Worm (Caenorhabditis elegans): ENCODE measurements around the gene psmd-9.

The psmd-9 gene

DNA sequence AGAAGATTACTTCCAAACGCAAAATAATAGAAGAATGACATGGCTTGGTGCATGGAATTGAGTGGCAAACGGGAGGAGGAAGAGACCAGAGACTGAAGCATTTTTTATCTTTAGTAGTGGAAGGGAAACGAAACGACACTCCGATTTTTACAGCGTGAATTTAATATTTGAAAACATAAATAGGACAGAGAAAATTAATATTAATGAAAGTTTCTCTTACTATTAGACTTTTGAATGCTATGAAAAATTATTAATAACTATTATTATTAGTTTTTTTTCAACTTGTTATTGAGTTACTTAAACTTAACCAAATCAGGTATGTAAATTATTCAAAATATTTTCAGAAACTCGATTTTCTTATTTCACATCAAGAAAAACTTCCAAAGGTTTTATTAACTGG, 21.8 kb upstream of the psmd-9 start, which contains the start of gene C44B7.7:
C44B7.7 (minus strand) TSS at position 101 of the 400 bp plus-strand sequence.
- TF ChIP-seq med-1 (GFP tag; optimal IDR thresholded peaks at IDR 0.05; ENCODE audit: insufficient read depth) (no peak), ztf-23 (GFP tag; IDR thresholded peaks at IDR 0.05) (no peak), ztf-29 (GFP tag; IDR thresholded peaks at IDR 0.05) (no peak), ref-1 (GFP tag; conservative IDR thresholded peaks at IDR 0.05) (no peak), flt-1 (GFP tag; IDR thresholded peaks at IDR 0.05) (no peak), T22C8.4 (GFP tag; IDR thresholded peaks at IDR 0.05) (no peak), cog-1 (tag; optimal IDR thresholded peaks at IDR 0.05) (no peak), tab-1 (GFP tag; IDR thresholded peaks at IDR 0.05) (no peak), klf-2 (GFP tag; conservative IDR thresholded peaks at IDR 0.05) (no peak)

ce11 chrII:6882335-6882734, 19.6 kb upstream of the psmd-9 start:
- TF ChIP-seq ztf-29 (GFP tag; IDR thresholded peaks at IDR 0.05) (no peak), flt-1 (GFP tag; IDR thresholded peaks at IDR 0.05) (no peak), cog-1 (tag; optimal IDR thresholded peaks at IDR 0.05) (no peak), klf-2 (GFP tag; conservative IDR thresholded peaks at IDR 0.05) (no peak), ref-1 (GFP tag; conservative IDR thresholded peaks at IDR 0.05) (no peak), ztf-23 (GFP tag; IDR thresholded peaks at IDR 0.05) (no peak), tab-1 (GFP tag; IDR thresholded peaks at IDR 0.05) (no peak), med-1 (GFP tag; optimal IDR thresholded peaks at IDR 0.05; ENCODE audit: insufficient read depth) (no peak), T22C8.4 (GFP tag; IDR thresholded peaks at IDR 0.05) (no peak)

DNA sequence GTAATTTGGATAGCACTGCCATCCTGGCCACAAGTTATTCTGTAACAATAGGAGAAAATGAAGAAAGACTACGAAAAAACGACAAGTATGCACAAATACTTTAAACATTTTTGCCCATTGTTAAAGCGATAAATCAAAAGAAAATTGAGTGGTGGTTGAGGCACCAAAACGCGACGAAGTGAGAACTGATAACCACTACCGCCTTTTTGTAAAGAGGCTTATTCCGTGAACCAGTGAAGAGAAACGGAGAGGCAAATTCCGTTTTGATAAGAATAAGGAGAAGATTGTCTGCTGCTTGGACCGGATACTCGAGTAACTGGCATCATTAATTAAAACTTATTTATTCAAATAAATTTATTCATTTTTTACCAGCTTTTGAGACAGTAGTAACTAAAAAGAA, 18.2 kb upstream of the psmd-9 start, which contains the start of gene pmp-1:
pmp-1 (minus strand) TSS at position 39 of the 400 bp plus-strand sequence.
- TF ChIP-seq cog-1 (tag; optimal IDR thresholded peaks at IDR 0.05), result no peak
- no peak for TF ChIP-seq ztf-29 (GFP tag; IDR thresholded peaks at IDR 0.05)
- TF ChIP-seq klf-2 (GFP tag; conservative IDR thresholded peaks at IDR 0.05), result no peak
- TF ChIP-seq ztf-23 (GFP tag; IDR thresholded peaks at IDR 0.05), result no peak
- no peak for TF ChIP-seq med-1 (GFP tag; optimal IDR thresholded peaks at IDR 0.05; ENCODE audit: insufficient read depth)
- TF ChIP-seq flt-1 (GFP tag; IDR thresholded peaks at IDR 0.05), result no peak
- TF ChIP-seq T22C8.4 (GFP tag; IDR thresholded peaks at IDR 0.05), result no peak
- TF ChIP-seq ref-1 (GFP tag; conservative IDR thresholded peaks at IDR 0.05), result no peak
- no peak for TF ChIP-seq tab-1 (GFP tag; IDR thresholded peaks at IDR 0.05)

- TF ChIP-seq ref-1 (GFP tag; conservative IDR thresholded peaks at IDR 0.05) (no peak), klf-2 (GFP tag; conservative IDR thresholded peaks at IDR 0.05) (no peak), flt-1 (GFP tag; IDR thresholded peaks at IDR 0.05) (no peak), tab-1 (GFP tag; IDR thresholded peaks at IDR 0.05) (no peak), ztf-29 (GFP tag; IDR thresholded peaks at IDR 0.05) (no peak), cog-1 (tag; optimal IDR thresholded peaks at IDR 0.05) (no peak), T22C8.4 (GFP tag; IDR thresholded peaks at IDR 0.05) (no peak), ztf-23 (GFP tag; IDR thresholded peaks at IDR 0.05) (no peak), med-1 (GFP tag; optimal IDR thresholded peaks at IDR 0.05; ENCODE audit: insufficient read depth) (no peak)
These were observed 17.3 kb upstream of the psmd-9 start for ce11 chrII:6884568-6884967.

- TF ChIP-seq ztf-29 (GFP tag; IDR thresholded peaks at IDR 0.05) (no peak), cog-1 (tag; optimal IDR thresholded peaks at IDR 0.05) (no peak), med-1 (GFP tag; optimal IDR thresholded peaks at IDR 0.05; ENCODE audit: insufficient read depth) (no peak), ztf-23 (GFP tag; IDR thresholded peaks at IDR 0.05) (no peak), flt-1 (GFP tag; IDR thresholded peaks at IDR 0.05) (no peak), klf-2 (GFP tag; conservative IDR thresholded peaks at IDR 0.05) (no peak), tab-1 (GFP tag; IDR thresholded peaks at IDR 0.05) (no peak), ref-1 (GFP tag; conservative IDR thresholded peaks at IDR 0.05) (no peak), T22C8.4 (GFP tag; IDR thresholded peaks at IDR 0.05) (no peak)
These were observed 14.4 kb upstream of the psmd-9 start, which contains the start of gene pmp-2 for ce11 chrII:6887319-6888005. TSS of gene pmp-2 (minus strand) at chrII:6887805.

DNA sequence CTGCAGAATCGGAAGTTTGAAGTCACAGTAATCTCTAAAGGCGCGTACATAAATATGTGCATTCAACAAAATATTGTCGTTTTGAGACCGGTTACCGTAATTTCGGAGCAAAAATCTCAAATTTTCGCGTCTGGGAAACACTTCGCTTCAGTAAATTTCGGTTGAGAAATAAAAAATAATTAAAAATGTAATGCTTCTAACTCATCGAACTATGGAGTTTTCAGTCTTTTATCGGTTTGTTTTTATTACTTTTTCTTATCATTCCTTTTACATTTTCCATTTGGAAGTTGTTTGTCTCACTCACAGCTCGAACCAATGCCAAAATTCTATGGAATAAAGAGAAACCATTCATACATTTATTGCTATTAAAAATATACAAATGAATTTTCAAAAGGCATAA, 13.7 kb upstream of the psmd-9 start:
- no peak for TF ChIP-seq klf-2 (GFP tag; conservative IDR thresholded peaks at IDR 0.05)
- TF ChIP-seq tab-1 (GFP tag; IDR thresholded peaks at IDR 0.05), result no peak
- no peak for TF ChIP-seq flt-1 (GFP tag; IDR thresholded peaks at IDR 0.05)

- TF ChIP-seq tab-1 (GFP tag; IDR thresholded peaks at IDR 0.05) (no peak), ztf-29 (GFP tag; IDR thresholded peaks at IDR 0.05) (no peak), ztf-23 (GFP tag; IDR thresholded peaks at IDR 0.05) (no peak), klf-2 (GFP tag; conservative IDR thresholded peaks at IDR 0.05) (no peak), cog-1 (tag; optimal IDR thresholded peaks at IDR 0.05) (no peak), med-1 (GFP tag; optimal IDR thresholded peaks at IDR 0.05; ENCODE audit: insufficient read depth) (no peak), ref-1 (GFP tag; conservative IDR thresholded peaks at IDR 0.05) (no peak), T22C8.4 (GFP tag; IDR thresholded peaks at IDR 0.05) (no peak), flt-1 (GFP tag; IDR thresholded peaks at IDR 0.05) (no peak)
These were observed 13.0 kb upstream of the psmd-9 start for ce11 chrII:6888661-6889579.

ce11 chrII:6889580-6889922, 12.3 kb upstream of the psmd-9 start:
- TF ChIP-seq cog-1 (tag; optimal IDR thresholded peaks at IDR 0.05) (no peak), med-1 (GFP tag; optimal IDR thresholded peaks at IDR 0.05; ENCODE audit: insufficient read depth) (no peak), flt-1 (GFP tag; IDR thresholded peaks at IDR 0.05) (no peak), T22C8.4 (GFP tag; IDR thresholded peaks at IDR 0.05) (no peak), ztf-29 (GFP tag; IDR thresholded peaks at IDR 0.05) (no peak), ztf-23 (GFP tag; IDR thresholded peaks at IDR 0.05) (no peak), ref-1 (GFP tag; conservative IDR thresholded peaks at IDR 0.05) (no peak), tab-1 (GFP tag; IDR thresholded peaks at IDR 0.05) (no peak), klf-2 (GFP tag; conservative IDR thresholded peaks at IDR 0.05) (no peak)

DNA sequence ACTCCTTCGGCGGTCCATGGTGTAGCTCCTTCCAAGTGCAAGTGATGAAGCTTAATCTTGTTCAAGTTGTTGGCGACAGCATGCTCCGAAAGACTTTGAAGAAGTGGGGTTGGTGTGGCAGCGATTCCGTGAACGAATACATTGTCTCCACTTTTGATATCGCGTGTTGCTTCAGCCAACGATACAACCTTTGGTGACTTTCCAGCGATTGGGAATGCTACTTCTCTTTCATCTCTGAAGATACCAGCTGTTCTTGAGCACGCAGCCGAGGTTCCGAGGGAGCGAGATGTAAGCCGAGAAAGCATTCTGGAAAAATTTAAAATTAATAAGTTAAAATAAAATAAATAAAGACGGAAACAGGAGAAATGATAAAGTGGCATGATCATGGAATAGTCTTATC, 11.8 kb upstream of the psmd-9 start, which contains the start of gene acer-1:
acer-1 (minus strand) TSS at position 306 of the 400 bp plus-strand sequence.
- no peak for TF ChIP-seq tab-1 (GFP tag; IDR thresholded peaks at IDR 0.05)
- TF ChIP-seq ztf-29 (GFP tag; IDR thresholded peaks at IDR 0.05), result no peak
- no peak for TF ChIP-seq cog-1 (tag; optimal IDR thresholded peaks at IDR 0.05)
- TF ChIP-seq ref-1 (GFP tag; conservative IDR thresholded peaks at IDR 0.05), result no peak
- no peak for TF ChIP-seq flt-1 (GFP tag; IDR thresholded peaks at IDR 0.05)
- TF ChIP-seq med-1 (GFP tag; optimal IDR thresholded peaks at IDR 0.05; ENCODE audit: insufficient read depth), result no peak
- no peak for TF ChIP-seq T22C8.4 (GFP tag; IDR thresholded peaks at IDR 0.05)
